Worm (Caenorhabditis elegans) whole organism, young adult: ENCODE data around the gene Y39A3B.7.

Experiments used
- B0019.2 ChIP-seq: fragments of 200-800 bp; sonication (Bioruptor generic); conservative IDR thresholded peaks from 2 replicates; pipeline ENCODE4 v1.3.6; 2022; ENCODE audit warnings: missing genetic modification reagents, missing genetic modification characterization, missing compliant biosample characterization
- B0035.1 ChIP-seq: sonication (generic microtip); optimal IDR thresholded peaks from 2 replicates; lab custom pipeline; 2016; ENCODE audit warnings: missing genetic modification characterization, mild to moderate bottlenecking, missing compliant biosample characterization, missing genotype, missing genetic modification reagents
- C17E4.6 ChIP-seq: fragments of 200-800 bp; sonication (Bioruptor generic); IDR thresholded peaks from 2 replicates; pipeline ENCODE4 v1.3.6; 2022; ENCODE audit warnings: missing genetic modification reagents, missing genetic modification characterization, missing compliant biosample characterization
- F10E7.11 ChIP-seq: sonication (generic microtip); optimal IDR thresholded peaks from 2 replicates; lab custom pipeline; 2017; ENCODE audit warnings: mild to moderate bottlenecking, missing genetic modification characterization, moderate library complexity, missing compliant biosample characterization
- F23B12.7 ChIP-seq: sonication (generic microtip); optimal IDR thresholded peaks from 2 replicates; lab custom pipeline; 2017; ENCODE audit warnings: missing genetic modification characterization, mild to moderate bottlenecking, missing compliant biosample characterization, antibody characterized with exemption, moderate library complexity; ENCODE audit not compliant: insufficient read depth
- F49E8.2 ChIP-seq: sonication (generic microtip); optimal IDR thresholded peaks from 3 replicates; lab custom pipeline; 2017; ENCODE audit warnings: missing genetic modification characterization, mild to moderate bottlenecking, missing compliant biosample characterization, antibody characterized with exemption, moderate library complexity; ENCODE audit not compliant: insufficient read depth
- F55B11.4 ChIP-seq: sonication (generic microtip); optimal IDR thresholded peaks from 2 replicates; lab custom pipeline; 2016; ENCODE audit warnings: missing compliant biosample characterization, missing genetic modification characterization, borderline replicate concordance; ENCODE audit not compliant: insufficient read depth
- F57A8.1 ChIP-seq: fragments of 200-800 bp; sonication (Bioruptor generic); optimal IDR thresholded peaks from 2 replicates; lab custom pipeline; 2018; ENCODE audit warnings: mild to moderate bottlenecking, missing genetic modification characterization, moderate library complexity, missing compliant biosample characterization
- K12H6.12 ChIP-seq: fragments of 200-800 bp; sonication (Bioruptor generic); optimal IDR thresholded peaks from 2 replicates; lab custom pipeline; 2018; ENCODE audit warnings: mild to moderate bottlenecking, missing genetic modification characterization, missing compliant biosample characterization
- T26A5.8 ChIP-seq: sonication (generic microtip); optimal IDR thresholded peaks from 2 replicates; lab custom pipeline; 2016; ENCODE audit warnings: missing genetic modification characterization, missing compliant biosample characterization
- Y56A3A.18 ChIP-seq: fragments of 200-800 bp; sonication (Bioruptor generic); IDR thresholded peaks from 2 replicates; pipeline ENCODE4 v1.3.6; 2022; ENCODE audit warnings: missing genetic modification reagents, missing genetic modification characterization, missing compliant biosample characterization
- Y79H2A.3 ChIP-seq: fragments of 200-800 bp; sonication (Bioruptor generic); conservative IDR thresholded peaks from 2 replicates; pipeline ENCODE4 v1.3.6; 2022; ENCODE audit warnings: missing genetic modification reagents, missing genetic modification characterization, missing compliant biosample characterization
- ZK185.1 ChIP-seq: sonication (generic microtip); optimal IDR thresholded peaks from 2 replicates; lab custom pipeline; 2016; ENCODE audit warnings: mild to moderate bottlenecking, missing genetic modification characterization, missing compliant biosample characterization; ENCODE audit not compliant: poor library complexity, severe bottlenecking
- akir-1 ChIP-seq: fragments of 200-800 bp; sonication (Bioruptor generic); optimal IDR thresholded peaks from 2 replicates; lab custom pipeline; 2018; ENCODE audit warnings: mild to moderate bottlenecking, missing genetic modification characterization, moderate library complexity, missing compliant biosample characterization
- aptf-2 ChIP-seq: fragments of 200-800 bp; sonication (Bioruptor generic); conservative IDR thresholded peaks from 2 replicates; pipeline ENCODE4 v1.3.6; 2022; ENCODE audit warnings: missing genetic modification reagents, missing genetic modification characterization, missing compliant biosample characterization
- aptf-3 ChIP-seq: fragments of 200-800 bp; sonication (Bioruptor generic); IDR thresholded peaks from 2 replicates; pipeline ENCODE4 v1.3.6; 2022; ENCODE audit warnings: missing genetic modification characterization, missing compliant biosample characterization
- attf-3 ChIP-seq: fragments of 200-800 bp; sonication (Bioruptor generic); conservative IDR thresholded peaks from 2 replicates; pipeline ENCODE4 v1.3.6; 2022; ENCODE audit warnings: missing genetic modification reagents, missing genetic modification characterization, missing compliant biosample characterization
- attf-5 ChIP-seq: fragments of 200-800 bp; sonication (Bioruptor generic); optimal IDR thresholded peaks from 2 replicates; lab custom pipeline; 2018; ENCODE audit warnings: mild to moderate bottlenecking, missing genetic modification characterization, missing compliant biosample characterization
- attf-6 ChIP-seq: fragments of 200-800 bp; sonication (Bioruptor generic); IDR thresholded peaks from 2 replicates; pipeline ENCODE4 v1.3.6; 2022; ENCODE audit warnings: missing genetic modification reagents, missing genetic modification characterization, missing compliant biosample characterization
- cebp-1 ChIP-seq, 2 experiments: fragments of 200-800 bp in 1 of 2; sonication (Bioruptor generic) in 1 of 2; sonication (generic microtip) in 1 of 2; IDR thresholded peaks in 1 of 2; optimal IDR thresholded peaks in 1 of 2; 2 replicates each; pipeline versions ENCODE4 v1.3.6 to Lab custom; 2017 to 2022; ENCODE audit warnings: missing compliant biosample characterization in 2 of 2, missing genetic modification characterization in 2 of 2, mild to moderate bottlenecking in 1 of 2, missing genetic modification reagents in 1 of 2, moderate library complexity in 1 of 2
- ceh-100 ChIP-seq: fragments of 200-800 bp; sonication (Bioruptor generic); IDR thresholded peaks from 2 replicates; pipeline ENCODE4 v1.3.6; 2022; ENCODE audit warnings: missing genetic modification reagents, missing genetic modification characterization, missing compliant biosample characterization
- chd-7 ChIP-seq: sonication (generic microtip); optimal IDR thresholded peaks from 2 replicates; lab custom pipeline; 2016; ENCODE audit warnings: mild to moderate bottlenecking, missing genetic modification characterization, moderate library complexity, missing compliant biosample characterization
- dox-1 ChIP-seq: fragments of 200-800 bp; sonication (Bioruptor generic); IDR thresholded peaks from 2 replicates; pipeline ENCODE4 v1.3.6; 2022; ENCODE audit warnings: missing genetic modification reagents, missing genetic modification characterization, missing compliant biosample characterization
- dpl-1 ChIP-seq: fragments of 150-350 bp; optimal IDR thresholded peaks from 2 replicates; lab custom pipeline; 2014; ENCODE audit warnings: missing biosample characterization, missing genetic modification reagents, missing genetic modification characterization
- egl-18 ChIP-seq: fragments of 200-800 bp; sonication (Bioruptor generic); IDR thresholded peaks from 2 replicates; pipeline ENCODE4 v1.3.6; 2022; ENCODE audit warnings: missing genetic modification reagents, missing genetic modification characterization, missing compliant biosample characterization
- ekl-4 ChIP-seq: fragments of 200-800 bp; sonication (Bioruptor generic); IDR thresholded peaks from 2 replicates; pipeline ENCODE4 v1.3.6; 2022; ENCODE audit warnings: missing genetic modification reagents, missing genetic modification characterization, missing compliant biosample characterization
- hrde-1 ChIP-seq: sonication (generic microtip); optimal IDR thresholded peaks from 2 replicates; lab custom pipeline; 2016; ENCODE audit warnings: missing genetic modification characterization, mild to moderate bottlenecking, missing compliant biosample characterization, moderate library complexity, missing genotype, missing genetic modification reagents, borderline replicate concordance
- lag-1 ChIP-seq: fragments of 200-800 bp; sonication (Bioruptor generic); IDR thresholded peaks from 2 replicates; pipeline ENCODE4 v1.3.6; 2022; ENCODE audit warnings: missing genetic modification reagents, missing genetic modification characterization, missing compliant biosample characterization
- lir-1 ChIP-seq: fragments of 200-800 bp; sonication (Bioruptor generic); conservative IDR thresholded peaks from 2 replicates; pipeline ENCODE4 v1.3.6; 2022; ENCODE audit warnings: missing genetic modification reagents, missing genetic modification characterization, missing compliant biosample characterization
- lsy-27 ChIP-seq: sonication (generic microtip); optimal IDR thresholded peaks from 2 replicates; lab custom pipeline; 2017; ENCODE audit warnings: missing genetic modification characterization, mild to moderate bottlenecking, missing compliant biosample characterization, antibody characterized with exemption, missing genotype, borderline replicate concordance; ENCODE audit not compliant: insufficient read depth
- madf-10 ChIP-seq: sonication (generic microtip); optimal IDR thresholded peaks from 2 replicates; lab custom pipeline; 2016; ENCODE audit warnings: mild to moderate bottlenecking, missing genetic modification characterization, missing compliant biosample characterization
- mcd-1 ChIP-seq: fragments of 200-800 bp; sonication (Bioruptor generic); IDR thresholded peaks from 2 replicates; pipeline ENCODE4 v1.3.6; 2022; ENCODE audit warnings: missing genetic modification reagents, missing genetic modification characterization, missing compliant biosample characterization
- mxl-1 ChIP-seq: sonication (generic microtip); optimal IDR thresholded peaks from 2 replicates; lab custom pipeline; 2016; ENCODE audit warnings: missing genetic modification characterization, missing compliant biosample characterization
- nfya-1 ChIP-seq: sonication (generic microtip); optimal IDR thresholded peaks from 2 replicates; lab custom pipeline; 2017; ENCODE audit warnings: antibody characterized with exemption, missing compliant biosample characterization, missing genetic modification characterization, borderline replicate concordance; ENCODE audit not compliant: insufficient read depth
- nhr-27 ChIP-seq: fragments of 200-800 bp; sonication (Bioruptor generic); optimal IDR thresholded peaks from 2 replicates; lab custom pipeline; 2018; ENCODE audit warnings: mild to moderate bottlenecking, missing genetic modification characterization, moderate library complexity, missing compliant biosample characterization
- nhr-90 ChIP-seq: sonication (generic microtip); optimal IDR thresholded peaks from 2 replicates; lab custom pipeline; 2016; ENCODE audit warnings: missing genotype, mild to moderate bottlenecking, missing genetic modification characterization, missing compliant biosample characterization
- repo-1 ChIP-seq: sonication (generic microtip); optimal IDR thresholded peaks from 2 replicates; lab custom pipeline; 2017; ENCODE audit warnings: mild to moderate bottlenecking, missing genetic modification characterization, missing compliant biosample characterization
- sdz-38 ChIP-seq: sonication (generic microtip); optimal IDR thresholded peaks from 2 replicates; lab custom pipeline; 2016; ENCODE audit warnings: missing genotype, missing genetic modification characterization, missing compliant biosample characterization
- sea-2 ChIP-seq: fragments of 200-800 bp; sonication (Bioruptor generic); IDR thresholded peaks from 2 replicates; pipeline ENCODE4 v1.3.6; 2022; ENCODE audit warnings: missing genetic modification characterization, missing compliant biosample characterization
- snpc-4 ChIP-seq, 5 experiments: fragments of 150-350 bp in 1 of 5; sonication (generic microtip) in 4 of 5; optimal IDR thresholded peaks; 2 replicates each; lab custom pipeline; 2014 to 2018; ENCODE audit warnings: missing genetic modification characterization in 5 of 5, missing biosample characterization in 3 of 5, antibody characterized with exemption in 2 of 5, mild to moderate bottlenecking in 2 of 5, missing compliant biosample characterization in 2 of 5, missing genotype in 2 of 5, moderate library complexity in 2 of 5, missing genetic modification reagents in 1 of 5
- unc-62 ChIP-seq: fragments of 150-350 bp; optimal IDR thresholded peaks from 2 replicates; lab custom pipeline; 2014; ENCODE audit warnings: missing biosample characterization, missing genetic modification reagents, missing genetic modification characterization
- zfh-2 ChIP-seq: fragments of 200-800 bp; sonication (Bioruptor generic); conservative IDR thresholded peaks from 2 replicates; pipeline ENCODE4 v1.3.6; 2022; ENCODE audit warnings: missing genetic modification reagents, missing genetic modification characterization, missing compliant biosample characterization
- ztf-3 ChIP-seq: fragments of 200-800 bp; sonication (Bioruptor generic); optimal IDR thresholded peaks from 2 replicates; lab custom pipeline; 2018; ENCODE audit warnings: mild to moderate bottlenecking, missing genetic modification characterization, missing compliant biosample characterization
- ztf-6 ChIP-seq: fragments of 200-800 bp; sonication (Bioruptor generic); IDR thresholded peaks from 2 replicates; pipeline ENCODE4 v1.3.6; 2022; ENCODE audit warnings: missing genetic modification reagents, missing genetic modification characterization, missing compliant biosample characterization

Gene Y39A3B.7

ce11 chrIII:2030776-2031565, 46.2 kb upstream of the Y39A3B.7 start:
- TF ChIP-seq ekl-4 (GFP tag; lab: Robert Waterston, UW), result no peak
- TF ChIP-seq dpl-1 (GFP tag; lab: Kevin White, UChicago), result no peak
- TF ChIP-seq cebp-1 (GFP tag; IDR thresholded peaks at IDR 0.05; lab: Robert Waterston, UW), result no peak
- peak; percentile 22 for TF ChIP-seq cebp-1 (tag; optimal IDR thresholded peaks at IDR 0.05; lab: Kevin White, UChicago)
- no peak for TF ChIP-seq F10E7.11
- TF ChIP-seq lag-1, result no peak
- no peak for TF ChIP-seq nfya-1 (tag; lab: Kevin White, UChicago)
- no peak for TF ChIP-seq nhr-27
- TF ChIP-seq dox-1 (GFP tag; lab: Robert Waterston, UW), result no peak
- TF ChIP-seq aptf-3 (GFP tag; lab: Robert Waterston, UW), result no peak
- 0 out of 2 replicates have a peak, but pooled peaks have one; percentile 21 for TF ChIP-seq C17E4.6 (GFP tag; lab: Robert Waterston, UW)
- TF ChIP-seq F49E8.2, result peak; percentile 13
- TF ChIP-seq B0019.2 (GFP tag; lab: Robert Waterston, UW), result no peak
- no peak for TF ChIP-seq K12H6.12 (tag; lab: Kevin White, UChicago)
- TF ChIP-seq F57A8.1 (GFP tag; lab: Kevin White, UChicago), result no peak
- TF ChIP-seq ztf-3 (GFP tag; lab: Kevin White, UChicago), result no peak
- no peak for TF ChIP-seq repo-1 (tag; lab: Kevin White, UChicago)
- TF ChIP-seq unc-62 (GFP tag; lab: Kevin White, UChicago), result no peak
- no peak for TF ChIP-seq Y56A3A.18 (GFP tag; lab: Robert Waterston, UW)
- TF ChIP-seq ZK185.1 (tag; lab: Kevin White, UChicago), result peak; percentile 36
- peak; percentile 14 for TF ChIP-seq B0035.1
- no peak for TF ChIP-seq attf-3 (GFP tag; lab: Robert Waterston, UW)
- TF ChIP-seq mcd-1 (GFP tag; lab: Robert Waterston, UW), result peak; percentile 46; the same call in 1 of the 2 replicates
- 0 out of 2 replicates have a peak, but pooled peaks have one; percentile 37 for TF ChIP-seq ceh-100 (GFP tag; lab: Robert Waterston, UW)
- no peak for TF ChIP-seq ztf-6 (GFP tag; lab: Robert Waterston, UW)
- no peak for TF ChIP-seq lir-1
- TF ChIP-seq akir-1, result no peak
- no peak for TF ChIP-seq aptf-2 (GFP tag; lab: Robert Waterston, UW)
- TF ChIP-seq zfh-2, result no peak
- TF ChIP-seq chd-7 (tag; lab: Kevin White, UChicago), result no peak
- no peak for TF ChIP-seq F55B11.4 (tag; lab: Kevin White, UChicago)
- TF ChIP-seq hrde-1, result no peak
- no peak for TF ChIP-seq F23B12.7 (tag; lab: Kevin White, UChicago)
- TF ChIP-seq snpc-4 (GFP tag; optimal IDR thresholded peaks at IDR 0.05; lab: Kevin White, UChicago), result peak; percentile 31
- TF ChIP-seq snpc-4 (tag; optimal IDR thresholded peaks at IDR 0.05; lab: Kevin White, UChicago), result no peak
- TF ChIP-seq T26A5.8 (tag; lab: Kevin White, UChicago), result no peak
- 0 out of 2 replicates have a peak, but pooled peaks have one; percentile 18 for TF ChIP-seq Y79H2A.3 (GFP tag; lab: Robert Waterston, UW)
- 0 out of 2 replicates have a peak, but pooled peaks have one; percentile 33 for TF ChIP-seq attf-6
- peak; percentile 16 for TF ChIP-seq lsy-27
- TF ChIP-seq mxl-1 (tag; lab: Kevin White, UChicago), result peak; percentile 69
- TF ChIP-seq nhr-90 (tag; lab: Kevin White, UChicago), result peak; percentile 64
- no peak for TF ChIP-seq sea-2
- peak; percentile 6 for TF ChIP-seq madf-10 (tag; lab: Kevin White, UChicago)
- no peak for TF ChIP-seq egl-18
- peak; percentile 23 for TF ChIP-seq attf-5 (GFP tag; lab: Kevin White, UChicago)
- no peak for TF ChIP-seq sdz-38 (tag; lab: Kevin White, UChicago)
